Fruit fly (Drosophila melanogaster) whole organism, embryonic: ENCODE results near the gene CG14229.
A peak's percentile ranks its signal among the peaks of the same experiment; 100 is the strongest.

Experiments
- Adf1 ChIP-seq: fragments of 200-800 bp; sonication (Bioruptor generic); IDR thresholded peaks from 2 replicates; pipeline ENCODE4 v1.3.6; 2022; ENCODE audit warnings: missing biosample characterization, missing genetic modification characterization
- Aef1 ChIP-seq: fragments of 200-800 bp; sonication (Bioruptor generic); IDR thresholded peaks from 3 replicates; pipeline ENCODE4 v1.3.6; 2022; ENCODE audit warnings: missing biosample characterization, missing genetic modification characterization
- CG1024 ChIP-seq: fragments of 200-800 bp; sonication (Bioruptor generic); IDR thresholded peaks from 2 replicates; pipeline ENCODE4 v1.3.6; 2022; ENCODE audit warnings: missing biosample characterization, missing genetic modification characterization
- CG10274 ChIP-seq: fragments of 200-800 bp; sonication (Bioruptor generic); optimal IDR thresholded peaks from 3 replicates; lab custom pipeline; 2017; ENCODE audit warnings: missing biosample characterization, mild to moderate bottlenecking, missing genetic modification characterization
- CG11093 ChIP-seq: fragments of 200-800 bp; sonication (Bioruptor generic); IDR thresholded peaks from 3 replicates; pipeline ENCODE4 v1.3.6; 2022; ENCODE audit warnings: missing biosample characterization, missing genetic modification characterization
- CG11398 ChIP-seq: fragments of 200-800 bp; sonication (Bioruptor generic); optimal IDR thresholded peaks from 2 replicates; lab custom pipeline; 2016; ENCODE audit warnings: missing biosample characterization, missing genetic modification characterization
- CG12391 ChIP-seq: fragments of 200-800 bp; sonication (Bioruptor generic); optimal IDR thresholded peaks from 3 replicates; lab custom pipeline; 2018; ENCODE audit warnings: missing biosample characterization, mild to moderate bottlenecking, missing genetic modification characterization, moderate library complexity
- CG14050 ChIP-seq: fragments of 200-800 bp; sonication (Bioruptor generic); IDR thresholded peaks from 3 replicates; pipeline ENCODE4 v1.3.6; 2022; ENCODE audit warnings: missing biosample characterization, missing genetic modification characterization
- CG14667 ChIP-seq: fragments of 200-800 bp; sonication (Bioruptor generic); IDR thresholded peaks from 2 replicates; pipeline ENCODE4 v1.3.6; 2022; ENCODE audit warnings: missing biosample characterization, missing genetic modification characterization
- CG17385 ChIP-seq: fragments of 200-800 bp; sonication (Bioruptor generic); optimal IDR thresholded peaks from 3 replicates; lab custom pipeline; 2018; ENCODE audit warnings: missing biosample characterization, mild to moderate bottlenecking, missing genetic modification characterization
- CG2120 ChIP-seq: fragments of 200-800 bp; sonication (Bioruptor generic); optimal IDR thresholded peaks from 3 replicates; lab custom pipeline; 2016; ENCODE audit warnings: missing biosample characterization, missing genetic modification characterization
- CG2202 ChIP-seq: fragments of 200-800 bp; sonication (Bioruptor generic); optimal IDR thresholded peaks from 2 replicates; lab custom pipeline; 2018; ENCODE audit warnings: missing biosample characterization, mild to moderate bottlenecking, missing genetic modification characterization
- CG2712 ChIP-seq: fragments of 200-800 bp; optimal IDR thresholded peaks from 3 replicates; lab custom pipeline; 2019; ENCODE audit warnings: missing biosample characterization, mild to moderate bottlenecking, missing genetic modification characterization, moderate library complexity
- CG2875 ChIP-seq: fragments of 200-800 bp; sonication (Bioruptor generic); optimal IDR thresholded peaks from 2 replicates; lab custom pipeline; 2017; ENCODE audit warnings: missing biosample characterization, mild to moderate bottlenecking, missing genetic modification characterization, missing genetic modification reagents
- CG30020 ChIP-seq: fragments of 200-800 bp; optimal IDR thresholded peaks from 2 replicates; lab custom pipeline; 2019; ENCODE audit warnings: missing biosample characterization, mild to moderate bottlenecking, missing genetic modification characterization, moderate library complexity
- CG33557 ChIP-seq: fragments of 200-800 bp; sonication (Bioruptor generic); optimal IDR thresholded peaks from 2 replicates; lab custom pipeline; 2019; ENCODE audit warnings: missing biosample characterization, mild to moderate bottlenecking, missing genetic modification characterization, moderate library complexity
- CG3407 ChIP-seq: fragments of 200-800 bp; sonication (Bioruptor generic); optimal IDR thresholded peaks from 2 replicates; lab custom pipeline; 2018; ENCODE audit warnings: missing biosample characterization, mild to moderate bottlenecking, missing genetic modification characterization
- CG4328 ChIP-seq: fragments of 200-800 bp; sonication (Bioruptor generic); optimal IDR thresholded peaks from 3 replicates; lab custom pipeline; 2017; ENCODE audit warnings: missing biosample characterization, missing genetic modification reagents, missing genetic modification characterization
- CG5180 ChIP-seq: fragments of 200-800 bp; sonication (Bioruptor generic); optimal IDR thresholded peaks from 3 replicates; lab custom pipeline; 2017; ENCODE audit warnings: missing biosample characterization, missing genetic modification characterization, mild to moderate bottlenecking, moderate library complexity, missing genetic modification reagents
- CG6254 ChIP-seq: fragments of 200-800 bp; sonication (Bioruptor generic); optimal IDR thresholded peaks from 3 replicates; lab custom pipeline; 2017; ENCODE audit warnings: mild to moderate bottlenecking, missing biosample characterization, missing genetic modification reagents, missing genetic modification characterization
- CG7786 ChIP-seq: fragments of 200-800 bp; sonication (Bioruptor generic); optimal IDR thresholded peaks from 2 replicates; lab custom pipeline; 2016; ENCODE audit warnings: missing biosample characterization, missing genetic modification characterization
- CG9797 ChIP-seq: fragments of 200-800 bp; sonication (Bioruptor generic); optimal IDR thresholded peaks from 3 replicates; lab custom pipeline; 2018; ENCODE audit warnings: missing biosample characterization, mild to moderate bottlenecking, missing genetic modification characterization
- Dfd ChIP-seq, 2 experiments: fragments of >200 bp; optimal IDR thresholded peaks; 2 replicates each; lab custom pipeline; 2017; ENCODE audit warnings: missing biosample characterization in 2 of 2, missing genetic modification characterization in 2 of 2
- Dip3 ChIP-seq: fragments of 200-800 bp; sonication (Bioruptor generic); optimal IDR thresholded peaks from 3 replicates; lab custom pipeline; 2016; ENCODE audit warnings: missing biosample characterization, missing genetic modification characterization
- Doc3 ChIP-seq: fragments of 200-800 bp; sonication (Bioruptor generic); IDR thresholded peaks from 3 replicates; pipeline ENCODE4 v1.3.6; 2022; ENCODE audit warnings: missing biosample characterization, missing genetic modification characterization; ENCODE audit not compliant: partially characterized antibody
- E2f2 ChIP-seq: fragments of 200-800 bp; sonication (Bioruptor generic); IDR thresholded peaks from 2 replicates; pipeline ENCODE4 v1.3.6; 2022; ENCODE audit warnings: missing biosample characterization, missing genetic modification characterization
- Ets97D ChIP-seq: fragments of 200-800 bp; sonication (Bioruptor generic); optimal IDR thresholded peaks from 3 replicates; lab custom pipeline; 2016; ENCODE audit warnings: missing biosample characterization, missing genetic modification characterization
- H2.0 ChIP-seq: fragments of 200-800 bp; sonication (Bioruptor generic); IDR thresholded peaks from 2 replicates; pipeline ENCODE4 v1.3.6; 2022; ENCODE audit warnings: missing biosample characterization, missing genetic modification characterization
- Hr39 ChIP-seq: fragments of >200 bp; optimal IDR thresholded peaks from 2 replicates; lab custom pipeline; 2017
- NFAT ChIP-seq: fragments of 200-800 bp; sonication (Bioruptor generic); IDR thresholded peaks from 2 replicates; pipeline ENCODE4 v1.3.6; 2022; ENCODE audit warnings: missing biosample characterization, missing genetic modification characterization
- Ravus ChIP-seq: fragments of 200-800 bp; sonication (Bioruptor generic); IDR thresholded peaks from 2 replicates; pipeline ENCODE4 v1.3.6; 2022; ENCODE audit warnings: missing biosample characterization, missing genetic modification characterization
- Rx ChIP-seq: fragments of 200-800 bp; sonication (Bioruptor generic); IDR thresholded peaks from 2 replicates; pipeline ENCODE4 v1.3.6; 2022; ENCODE audit warnings: missing biosample characterization, missing genetic modification characterization
- Stat92E ChIP-seq, 3 experiments: fragments of >200 bp in 2 of 3; fragments of 200-800 bp in 1 of 3; sonication (Bioruptor generic) in 1 of 3; optimal IDR thresholded peaks; 2 replicates each; lab custom pipeline; 2017 to 2019; ENCODE audit warnings: missing biosample characterization in 3 of 3, missing genetic modification characterization in 3 of 3, mild to moderate bottlenecking in 1 of 3, moderate library complexity in 1 of 3
- abd-A ChIP-seq: fragments of 200-800 bp; sonication (Bioruptor generic); optimal IDR thresholded peaks from 3 replicates; lab custom pipeline; 2019; ENCODE audit warnings: missing biosample characterization, mild to moderate bottlenecking, missing genetic modification characterization, moderate library complexity
- al ChIP-seq: fragments of 200-800 bp; sonication (Bioruptor generic); IDR thresholded peaks from 2 replicates; pipeline ENCODE4 v1.3.6; 2022; ENCODE audit warnings: missing biosample characterization, missing genetic modification characterization
- ci ChIP-seq: fragments of 200-800 bp; sonication (Bioruptor generic); IDR thresholded peaks from 3 replicates; pipeline ENCODE4 v1.3.6; 2022; ENCODE audit warnings: missing biosample characterization, missing genetic modification characterization
- cwo ChIP-seq: fragments of 200-800 bp; sonication (Bioruptor generic); optimal IDR thresholded peaks from 3 replicates; lab custom pipeline; 2017; ENCODE audit warnings: missing biosample characterization, missing genetic modification characterization, mild to moderate bottlenecking, moderate library complexity, missing genetic modification reagents
- dan ChIP-seq: fragments of 200-800 bp; sonication (Bioruptor generic); IDR thresholded peaks from 2 replicates; pipeline ENCODE4 v1.3.6; 2022; ENCODE audit warnings: missing biosample characterization, missing genetic modification characterization
- esg ChIP-seq: fragments of 200-800 bp; sonication (Bioruptor generic); conservative IDR thresholded peaks from 2 replicates; pipeline ENCODE4 v1.3.6; 2022; ENCODE audit warnings: missing biosample characterization, missing genetic modification characterization
- exex ChIP-seq: fragments of 200-800 bp; sonication (Bioruptor generic); optimal IDR thresholded peaks from 4 replicates; lab custom pipeline; 2018; ENCODE audit warnings: missing biosample characterization, mild to moderate bottlenecking, missing genetic modification characterization, moderate library complexity
- eyg ChIP-seq: fragments of 200-800 bp; sonication (Bioruptor generic); optimal IDR thresholded peaks from 3 replicates; lab custom pipeline; 2016; ENCODE audit warnings: missing biosample characterization, missing genetic modification characterization
- fd96Cb ChIP-seq: fragments of 200-800 bp; sonication (Bioruptor generic); optimal IDR thresholded peaks from 2 replicates; lab custom pipeline; 2018; ENCODE audit warnings: missing biosample characterization, mild to moderate bottlenecking, missing genetic modification characterization, moderate library complexity
- grn ChIP-seq: fragments of 200-800 bp; sonication (Bioruptor generic); optimal IDR thresholded peaks from 3 replicates; lab custom pipeline; 2017; ENCODE audit warnings: missing biosample characterization, missing genetic modification characterization
- klu ChIP-seq: fragments of 200-800 bp; sonication (Bioruptor generic); IDR thresholded peaks from 2 replicates; pipeline ENCODE4 v1.3.6; 2022; ENCODE audit warnings: missing biosample characterization, missing genetic modification characterization
- mld ChIP-seq: fragments of 200-800 bp; sonication (Bioruptor generic); IDR thresholded peaks from 3 replicates; pipeline ENCODE4 v1.3.6; 2022; ENCODE audit warnings: missing biosample characterization, missing genetic modification characterization; ENCODE audit not compliant: partially characterized antibody
- row ChIP-seq: fragments of 200-800 bp; sonication (Bioruptor generic); IDR thresholded peaks from 3 replicates; pipeline ENCODE4 v1.3.6; 2022; ENCODE audit warnings: missing biosample characterization, missing genetic modification characterization
- schlank ChIP-seq: fragments of 200-800 bp; sonication (Bioruptor generic); optimal IDR thresholded peaks from 2 replicates; lab custom pipeline; 2018; ENCODE audit warnings: missing biosample characterization, mild to moderate bottlenecking, missing genetic modification characterization
- slp2 ChIP-seq: fragments of 200-800 bp; sonication (Bioruptor generic); optimal IDR thresholded peaks from 2 replicates; lab custom pipeline; 2016; ENCODE audit warnings: missing biosample characterization, missing genetic modification characterization
- tll ChIP-seq, 2 experiments: fragments of 200-800 bp in 1 of 2; fragments of >200 bp in 1 of 2; sonication (Bioruptor generic) in 1 of 2; optimal IDR thresholded peaks; 2 replicates each; lab custom pipeline; 2017 to 2019; ENCODE audit warnings: missing biosample characterization in 2 of 2, missing genetic modification characterization in 2 of 2, mild to moderate bottlenecking in 1 of 2, moderate library complexity in 1 of 2
- zfh1 ChIP-seq: fragments of 200-800 bp; sonication (Bioruptor generic); IDR thresholded peaks from 3 replicates; pipeline ENCODE4 v1.3.6; 2022; ENCODE audit warnings: missing biosample characterization, missing genetic modification characterization

The CG14229 gene

dm6 chrX:19651757-19652419, 43.2 kb downstream of the CG14229 start, which contains the start of the genes Ranbp21 and Elys (continued):
- TF ChIP-seq CG2202 (no peak), tll (GFP tag; optimal IDR thresholded peaks at IDR 0.05; lab: Kevin White, UChicago) (no peak), CG30020 (tag; lab: Kevin White, UChicago) (peak; percentile 27), CG6254 (no peak), grn (GFP tag; lab: Kevin White, UChicago) (no peak), Rx (GFP tag; lab: Robert Waterston, UW) (peak; percentile 57), esg (GFP tag; lab: Robert Waterston, UW) (peak; percentile 47; the same call in 1 of the 2 replicates), dan (GFP tag; lab: Robert Waterston, UW) (0 out of 2 replicates have a peak, but pooled peaks have one; percentile 30), CG2875 (GFP tag; lab: Kevin White, UChicago) (no peak), Dfd (GFP tag; optimal IDR thresholded peaks at IDR 0.05; lab: Kevin White, UChicago) (no peak), CG10274 (no peak), row (peak; percentile 70), NFAT (GFP tag; lab: Robert Waterston, UW) (0 out of 2 replicates have a peak, but pooled peaks have one; percentile 15), Doc3 (GFP tag; lab: Robert Waterston, UW) (no peak), CG5180 (GFP tag; lab: Kevin White, UChicago) (no peak), zfh1 (peak; percentile 66; the same call in 2 of the 3 replicates), Dip3 (peak; percentile 73), Ets97D (peak; percentile 62), CG33557 (GFP tag; lab: Kevin White, UChicago) (peak; percentile 7), E2f2 (peak; percentile 61), CG12391 (tag; lab: Kevin White, UChicago) (peak; percentile 50), Stat92E (GFP tag; optimal IDR thresholded peaks at IDR 0.05; lab: Kevin White, UChicago) (no peak), CG11093 (peak; percentile 51; the same call in 2 of the 3 replicates), Aef1 (GFP tag; lab: Robert Waterston, UW) (peak; percentile 55), schlank (no peak), CG3407 (GFP tag; lab: Kevin White, UChicago) (no peak), H2.0 (GFP tag; lab: Robert Waterston, UW) (peak; percentile 52), exex (tag; lab: Kevin White, UChicago) (no peak), slp2 (GFP tag; lab: Kevin White, UChicago) (peak; percentile 53), abd-A (tag; lab: Kevin White, UChicago) (no peak), Adf1 (GFP tag; lab: Robert Waterston, UW) (no peak), ci (GFP tag; lab: Robert Waterston, UW) (peak; percentile 56; the same call in 1 of the 3 replicates), fd96Cb (tag; lab: Kevin White, UChicago) (peak; percentile 14), klu (GFP tag; lab: Robert Waterston, UW) (peak; percentile 58), al (GFP tag; lab: Robert Waterston, UW) (peak; percentile 49; the same call in 1 of the 2 replicates), CG7786 (peak; percentile 56), CG17385 (GFP tag; lab: Kevin White, UChicago) (no peak), CG14667 (GFP tag; lab: Robert Waterston, UW) (peak; percentile 37; the same call in 1 of the 2 replicates), cwo (GFP tag; lab: Kevin White, UChicago) (no peak), mld (no peak), Hr39 (lab: Kevin White, UChicago) (no peak), CG2712 (tag; lab: Kevin White, UChicago) (no peak), Ravus (GFP tag; lab: Robert Waterston, UW) (no peak), CG4328 (GFP tag; lab: Kevin White, UChicago) (peak; percentile 10), CG1024 (GFP tag; lab: Robert Waterston, UW) (peak; percentile 31; the same call in 1 of the 2 replicates), CG14050 (no peak), eyg (GFP tag; lab: Kevin White, UChicago) (peak; percentile 15), CG9797 (GFP tag; lab: Kevin White, UChicago) (peak; percentile 40), CG2120 (GFP tag; lab: Kevin White, UChicago) (peak; percentile 73), CG11398 (peak; percentile 48)
